Worm (Caenorhabditis elegans) whole organism, L4/young adult: ENCODE data around the gene cest-34.

Experiments used
- W03F9.2 ChIP-seq: fragments of 150-350 bp; optimal IDR thresholded peaks from 2 replicates; lab custom pipeline; 2014; ENCODE audit warnings: missing biosample characterization, missing genetic modification characterization
- dao-5 ChIP-seq: sonication (generic microtip); optimal IDR thresholded peaks from 2 replicates; lab custom pipeline; 2016; ENCODE audit warnings: missing genotype, missing genetic modification characterization, moderate library complexity, missing compliant biosample characterization
- him-1 ChIP-seq: sonication (generic microtip); optimal IDR thresholded peaks from 2 replicates; lab custom pipeline; 2016; ENCODE audit warnings: missing genotype, missing genetic modification reagents, missing genetic modification characterization, missing compliant biosample characterization

- TF ChIP-seq him-1 (tag; lab: Kevin White, UChicago) (no peak), W03F9.2 (tag; lab: Kevin White, UChicago) (no peak), dao-5 (tag; lab: Kevin White, UChicago) (no peak)
Observed at ce11 chrV:6699833-6700232, 23.2 kb downstream of the cest-34 start.
